Fruit fly (Drosophila melanogaster) whole organism, embryonic: ENCODE measurements around the gene Tango1.
A peak's percentile ranks its signal among the peaks of the same experiment; 100 is the strongest.

ENCODE experiments used
- CG1024 ChIP-seq: fragments of 200-800 bp; sonication (Bioruptor generic); IDR thresholded peaks from 2 replicates; pipeline ENCODE4 v1.3.6; 2022; ENCODE audit warnings: missing biosample characterization, missing genetic modification characterization
- CG10654 ChIP-seq: fragments of 200-800 bp; sonication (Bioruptor generic); optimal IDR thresholded peaks from 2 replicates; lab custom pipeline; 2016; ENCODE audit warnings: missing biosample characterization, missing genetic modification characterization
- CG12391 ChIP-seq: fragments of 200-800 bp; sonication (Bioruptor generic); optimal IDR thresholded peaks from 3 replicates; lab custom pipeline; 2018; ENCODE audit warnings: missing biosample characterization, mild to moderate bottlenecking, missing genetic modification characterization, moderate library complexity
- CG14710 ChIP-seq: fragments of 200-800 bp; sonication (Bioruptor generic); optimal IDR thresholded peaks from 3 replicates; lab custom pipeline; 2019; ENCODE audit warnings: missing biosample characterization, mild to moderate bottlenecking, missing genetic modification characterization, moderate library complexity
- CG1647 ChIP-seq: fragments of 200-800 bp; sonication (Bioruptor generic); optimal IDR thresholded peaks from 3 replicates; lab custom pipeline; 2016; ENCODE audit warnings: missing biosample characterization, missing genetic modification characterization
- CG16815 ChIP-seq: fragments of 200-800 bp; sonication (Bioruptor generic); optimal IDR thresholded peaks from 3 replicates; lab custom pipeline; 2017; ENCODE audit warnings: missing biosample characterization, mild to moderate bottlenecking, missing genetic modification characterization
- CG17328 ChIP-seq: fragments of 200-800 bp; sonication (Bioruptor generic); IDR thresholded peaks from 2 replicates; pipeline ENCODE4 v1.3.6; 2022; ENCODE audit warnings: missing biosample characterization, missing genetic modification characterization
- CG17385 ChIP-seq: fragments of 200-800 bp; sonication (Bioruptor generic); optimal IDR thresholded peaks from 3 replicates; lab custom pipeline; 2018; ENCODE audit warnings: missing biosample characterization, mild to moderate bottlenecking, missing genetic modification characterization
- CG17568 ChIP-seq: fragments of 200-800 bp; sonication (Bioruptor generic); optimal IDR thresholded peaks from 2 replicates; lab custom pipeline; 2018; ENCODE audit warnings: missing biosample characterization, mild to moderate bottlenecking, missing genetic modification characterization, moderate library complexity
- CG2875 ChIP-seq: fragments of 200-800 bp; sonication (Bioruptor generic); optimal IDR thresholded peaks from 2 replicates; lab custom pipeline; 2017; ENCODE audit warnings: missing biosample characterization, mild to moderate bottlenecking, missing genetic modification characterization, missing genetic modification reagents
- CG31224 ChIP-seq: fragments of 200-800 bp; sonication (Bioruptor generic); IDR thresholded peaks from 2 replicates; pipeline ENCODE4 v1.3.6; 2022; ENCODE audit warnings: missing biosample characterization, missing genetic modification characterization
- CG31365 ChIP-seq: fragments of 200-800 bp; sonication (Bioruptor generic); optimal IDR thresholded peaks from 2 replicates; lab custom pipeline; 2018; ENCODE audit warnings: missing biosample characterization, mild to moderate bottlenecking, missing genetic modification characterization
- CG3838 ChIP-seq: fragments of 200-800 bp; sonication (Bioruptor generic); optimal IDR thresholded peaks from 3 replicates; lab custom pipeline; 2016; ENCODE audit warnings: missing biosample characterization, missing genetic modification characterization
- CG42726 ChIP-seq: fragments of 200-800 bp; sonication (Bioruptor generic); IDR thresholded peaks from 2 replicates; pipeline ENCODE4 v1.3.6; 2022; ENCODE audit warnings: missing biosample characterization, missing genetic modification characterization; ENCODE audit not compliant: partially characterized antibody
- CG4328 ChIP-seq: fragments of 200-800 bp; sonication (Bioruptor generic); optimal IDR thresholded peaks from 3 replicates; lab custom pipeline; 2017; ENCODE audit warnings: missing biosample characterization, missing genetic modification reagents, missing genetic modification characterization
- CG6272 ChIP-seq: fragments of 200-800 bp; sonication (Bioruptor generic); IDR thresholded peaks from 2 replicates; pipeline ENCODE4 v1.3.6; 2022; ENCODE audit warnings: missing biosample characterization, missing genetic modification characterization
- CG6683 ChIP-seq: fragments of 200-800 bp; sonication (Bioruptor generic); optimal IDR thresholded peaks from 2 replicates; lab custom pipeline; 2017; ENCODE audit warnings: missing biosample characterization, mild to moderate bottlenecking, missing genetic modification characterization, missing genetic modification reagents
- CG7271 ChIP-seq: fragments of 200-800 bp; sonication (Bioruptor generic); optimal IDR thresholded peaks from 2 replicates; lab custom pipeline; 2018; ENCODE audit warnings: missing biosample characterization, mild to moderate bottlenecking, missing genetic modification characterization, moderate library complexity
- CG7786 ChIP-seq: fragments of 200-800 bp; sonication (Bioruptor generic); optimal IDR thresholded peaks from 2 replicates; lab custom pipeline; 2016; ENCODE audit warnings: missing biosample characterization, missing genetic modification characterization
- D ChIP-seq, 2 experiments: fragments of 200-800 bp in 1 of 2; fragments of >200 bp in 1 of 2; sonication (Bioruptor generic) in 1 of 2; optimal IDR thresholded peaks; 2 replicates in 1 of 2; 3 replicates in 1 of 2; lab custom pipeline; 2017; ENCODE audit warnings: mild to moderate bottlenecking in 1 of 2, missing biosample characterization in 1 of 2, missing genetic modification characterization in 1 of 2, missing genetic modification reagents in 1 of 2
- E2f2 ChIP-seq: fragments of 200-800 bp; sonication (Bioruptor generic); IDR thresholded peaks from 2 replicates; pipeline ENCODE4 v1.3.6; 2022; ENCODE audit warnings: missing biosample characterization, missing genetic modification characterization
- ERR ChIP-seq: fragments of 200-800 bp; sonication (Bioruptor generic); optimal IDR thresholded peaks from 2 replicates; lab custom pipeline; 2016; ENCODE audit warnings: missing biosample characterization, missing genetic modification characterization
- Ets97D ChIP-seq: fragments of 200-800 bp; sonication (Bioruptor generic); optimal IDR thresholded peaks from 3 replicates; lab custom pipeline; 2016; ENCODE audit warnings: missing biosample characterization, missing genetic modification characterization
- Hey ChIP-seq: fragments of 200-800 bp; sonication (Bioruptor generic); optimal IDR thresholded peaks from 3 replicates; lab custom pipeline; 2018; ENCODE audit warnings: missing biosample characterization, mild to moderate bottlenecking, missing genetic modification characterization
- Nf-YC ChIP-seq: fragments of 200-800 bp; optimal IDR thresholded peaks from 3 replicates; lab custom pipeline; 2019; ENCODE audit warnings: missing biosample characterization, mild to moderate bottlenecking, missing genetic modification characterization, moderate library complexity
- Ptx1 ChIP-seq: fragments of 200-800 bp; sonication (Bioruptor generic); IDR thresholded peaks from 2 replicates; pipeline ENCODE4 v1.3.6; 2022; ENCODE audit warnings: missing biosample characterization, missing genetic modification characterization
- Stat92E ChIP-seq, 3 experiments: fragments of >200 bp in 2 of 3; fragments of 200-800 bp in 1 of 3; sonication (Bioruptor generic) in 1 of 3; optimal IDR thresholded peaks; 2 replicates each; lab custom pipeline; 2017 to 2019; ENCODE audit warnings: missing biosample characterization in 3 of 3, missing genetic modification characterization in 3 of 3, mild to moderate bottlenecking in 1 of 3, moderate library complexity in 1 of 3
- TFAM ChIP-seq: fragments of 200-800 bp; sonication (Bioruptor generic); optimal IDR thresholded peaks from 2 replicates; lab custom pipeline; 2017; ENCODE audit warnings: missing biosample characterization, missing genetic modification characterization, inconsistent platforms
- Tbp ChIP-seq: fragments of >200 bp; optimal IDR thresholded peaks from 2 replicates; lab custom pipeline; 2018; ENCODE audit warnings: missing biosample characterization, missing genetic modification characterization
- ara ChIP-seq: fragments of 200-800 bp; sonication (Bioruptor generic); IDR thresholded peaks from 2 replicates; pipeline ENCODE4 v1.3.6; 2022; ENCODE audit warnings: missing biosample characterization, missing genetic modification characterization
- caup ChIP-seq: fragments of 200-800 bp; sonication (Bioruptor generic); optimal IDR thresholded peaks from 3 replicates; lab custom pipeline; 2017; ENCODE audit warnings: missing biosample characterization, mild to moderate bottlenecking, missing genetic modification characterization, moderate library complexity; ENCODE audit not compliant: severe bottlenecking
- ci ChIP-seq: fragments of 200-800 bp; sonication (Bioruptor generic); IDR thresholded peaks from 3 replicates; pipeline ENCODE4 v1.3.6; 2022; ENCODE audit warnings: missing biosample characterization, missing genetic modification characterization
- cwo ChIP-seq: fragments of 200-800 bp; sonication (Bioruptor generic); optimal IDR thresholded peaks from 3 replicates; lab custom pipeline; 2017; ENCODE audit warnings: missing biosample characterization, missing genetic modification characterization, mild to moderate bottlenecking, moderate library complexity, missing genetic modification reagents
- exex ChIP-seq: fragments of 200-800 bp; sonication (Bioruptor generic); optimal IDR thresholded peaks from 4 replicates; lab custom pipeline; 2018; ENCODE audit warnings: missing biosample characterization, mild to moderate bottlenecking, missing genetic modification characterization, moderate library complexity
- mam ChIP-seq: fragments of 200-800 bp; sonication (Bioruptor generic); optimal IDR thresholded peaks from 3 replicates; lab custom pipeline; 2016; ENCODE audit warnings: missing biosample characterization, missing genetic modification characterization
- mirr ChIP-seq: fragments of 200-800 bp; sonication (Bioruptor generic); optimal IDR thresholded peaks from 3 replicates; lab custom pipeline; 2018; ENCODE audit warnings: missing biosample characterization, mild to moderate bottlenecking, missing genetic modification characterization
- nerfin-1 ChIP-seq: fragments of 200-800 bp; sonication (Bioruptor generic); optimal IDR thresholded peaks from 3 replicates; lab custom pipeline; 2019; ENCODE audit warnings: missing biosample characterization, mild to moderate bottlenecking, missing genetic modification characterization, moderate library complexity
- nom ChIP-seq: fragments of 200-800 bp; sonication (Bioruptor generic); optimal IDR thresholded peaks from 2 replicates; lab custom pipeline; 2017; ENCODE audit warnings: missing biosample characterization, missing genetic modification characterization, mild to moderate bottlenecking, moderate library complexity, missing genetic modification reagents
- pzg ChIP-seq: fragments of 200-800 bp; sonication (Bioruptor generic); optimal IDR thresholded peaks from 3 replicates; lab custom pipeline; 2018; ENCODE audit warnings: missing biosample characterization, mild to moderate bottlenecking, missing genetic modification characterization, moderate library complexity
- run ChIP-seq: fragments of 200-800 bp; sonication (Bioruptor generic); optimal IDR thresholded peaks from 3 replicates; lab custom pipeline; 2018; ENCODE audit warnings: missing biosample characterization, mild to moderate bottlenecking, missing genetic modification characterization
- sens-2 ChIP-seq: fragments of 200-800 bp; sonication (Bioruptor generic); IDR thresholded peaks from 2 replicates; pipeline ENCODE4 v1.3.6; 2022; ENCODE audit warnings: missing biosample characterization, missing genetic modification characterization
- shn ChIP-seq: fragments of 200-800 bp; sonication (Bioruptor generic); optimal IDR thresholded peaks from 3 replicates; lab custom pipeline; 2016; ENCODE audit warnings: missing biosample characterization, missing genetic modification characterization
- sob ChIP-seq: fragments of 200-800 bp; sonication (Bioruptor generic); IDR thresholded peaks from 2 replicates; pipeline ENCODE4 v1.3.6; 2022; ENCODE audit warnings: missing biosample characterization, missing genetic modification characterization
- stwl ChIP-seq: fragments of 200-800 bp; sonication (Bioruptor generic); optimal IDR thresholded peaks from 3 replicates; lab custom pipeline; 2018; ENCODE audit warnings: missing biosample characterization, mild to moderate bottlenecking, missing genetic modification characterization, moderate library complexity
- tin ChIP-seq: fragments of 200-800 bp; sonication (Bioruptor generic); optimal IDR thresholded peaks from 3 replicates; lab custom pipeline; 2016; ENCODE audit warnings: missing biosample characterization, missing genetic modification characterization
- vvl ChIP-seq: fragments of 200-800 bp; sonication (Bioruptor generic); IDR thresholded peaks from 2 replicates; pipeline ENCODE4 v1.3.6; 2022; ENCODE audit warnings: missing biosample characterization, missing genetic modification characterization
- wdn ChIP-seq: fragments of 200-800 bp; sonication (Bioruptor generic); IDR thresholded peaks from 2 replicates; pipeline ENCODE4 v1.3.6; 2022; ENCODE audit warnings: missing biosample characterization, missing genetic modification characterization
- z ChIP-seq: fragments of 200-800 bp; sonication (Bioruptor generic); IDR thresholded peaks from 3 replicates; pipeline ENCODE4 v1.3.6; 2022; ENCODE audit warnings: missing biosample characterization, missing genetic modification characterization
- zen2 ChIP-seq: fragments of 200-800 bp; sonication (Bioruptor generic); IDR thresholded peaks from 3 replicates; pipeline ENCODE4 v1.3.6; 2022; ENCODE audit warnings: missing biosample characterization, missing genetic modification characterization; ENCODE audit not compliant: partially characterized antibody

Gene Tango1

DNA sequence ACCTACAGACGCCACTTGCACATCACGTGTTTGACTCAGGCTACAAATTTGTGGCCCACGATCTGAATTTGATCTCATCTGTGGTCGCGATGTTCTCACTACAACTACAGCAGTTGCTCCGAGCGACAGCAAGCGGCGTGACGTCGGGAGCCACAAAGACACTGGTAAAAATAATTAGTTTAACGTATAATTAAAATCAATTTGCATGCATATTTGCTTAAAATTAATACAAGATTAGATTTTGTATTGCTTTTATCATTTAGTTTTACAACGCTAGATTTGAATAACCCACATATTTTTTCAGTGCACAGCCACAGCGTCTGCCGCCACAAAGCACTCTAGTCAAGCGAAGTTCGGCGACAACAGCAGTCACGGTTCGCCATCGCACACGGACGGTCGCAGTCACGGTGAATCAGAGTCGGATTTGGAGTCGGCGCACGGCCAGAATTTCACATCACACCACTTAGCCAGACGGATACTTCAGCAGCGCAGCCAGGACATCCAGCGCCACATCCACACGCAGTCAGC lies 36.6 kb upstream of the Tango1 start (continued):
- peak; percentile 100 for TF ChIP-seq CG7786
- peak; percentile 78 for TF ChIP-seq pzg (GFP tag; lab: Kevin White, UChicago)
- TF ChIP-seq CG6683: peak; percentile 100
- peak; percentile 100 for TF ChIP-seq CG1647
- TF ChIP-seq CG6272 (GFP tag; lab: Robert Waterston, UW): peak; percentile 100
- peak in 1 of 3 experiments; percentile 100 for TF ChIP-seq Stat92E (GFP tag; optimal IDR thresholded peaks at IDR 0.05; lab: Kevin White, UChicago)
- peak; percentile 100 for TF ChIP-seq vvl
- peak; percentile 100 for TF ChIP-seq wdn (GFP tag; lab: Robert Waterston, UW)
- peak; percentile 99 for TF ChIP-seq CG14710
- TF ChIP-seq Nf-YC (tag; lab: Kevin White, UChicago): peak; percentile 97
- TF ChIP-seq mam (GFP tag; lab: Kevin White, UChicago): peak; percentile 100
- TF ChIP-seq sens-2: peak; percentile 100
- TF ChIP-seq mirr (GFP tag; lab: Kevin White, UChicago): peak; percentile 100
- TF ChIP-seq ara: peak; percentile 100
- peak; percentile 99 for TF ChIP-seq E2f2 (GFP tag; lab: Robert Waterston, UW)
- peak; percentile 62 for TF ChIP-seq CG42726 (GFP tag; lab: Robert Waterston, UW)
- TF ChIP-seq cwo: peak; percentile 100
- TF ChIP-seq caup (GFP tag; lab: Kevin White, UChicago): peak; percentile 100
- TF ChIP-seq CG1024 (GFP tag; lab: Robert Waterston, UW): peak; percentile 99
- peak; percentile 100 for TF ChIP-seq ci (GFP tag; lab: Robert Waterston, UW)
- TF ChIP-seq shn (GFP tag; lab: Kevin White, UChicago): peak; percentile 100
- no peak for TF ChIP-seq zen2
- TF ChIP-seq CG2875 (GFP tag; lab: Kevin White, UChicago): peak; percentile 100
- peak; percentile 98 for TF ChIP-seq TFAM
- TF ChIP-seq CG31365: peak; percentile 97
- peak; percentile 100 for TF ChIP-seq sob
- TF ChIP-seq CG31224 (GFP tag; lab: Robert Waterston, UW): peak; percentile 99
- peak; percentile 98 for TF ChIP-seq Ets97D
- peak; percentile 100 for TF ChIP-seq run (tag; lab: Kevin White, UChicago)
- TF ChIP-seq CG16815 (GFP tag; lab: Kevin White, UChicago): peak; percentile 100
- peak; percentile 96 for TF ChIP-seq stwl (tag; lab: Kevin White, UChicago)
- peak; percentile 100 for TF ChIP-seq nom (GFP tag; lab: Kevin White, UChicago)
- peak; percentile 100 for TF ChIP-seq CG3838 (GFP tag; lab: Kevin White, UChicago)
- peak; percentile 100 for TF ChIP-seq ERR (GFP tag; lab: Kevin White, UChicago)
- TF ChIP-seq Hey (tag; lab: Kevin White, UChicago): peak; percentile 100
- peak; percentile 100 for TF ChIP-seq CG17328 (GFP tag; lab: Robert Waterston, UW)
- TF ChIP-seq CG17385 (GFP tag; lab: Kevin White, UChicago): peak; percentile 100
- peak; percentile 100 for TF ChIP-seq Ptx1 (GFP tag; lab: Robert Waterston, UW)
- TF ChIP-seq nerfin-1 (tag; lab: Kevin White, UChicago): peak; percentile 100
- TF ChIP-seq CG17568: peak; percentile 100
- peak; percentile 100 for TF ChIP-seq tin (GFP tag; lab: Kevin White, UChicago)
- peak; percentile 99 for TF ChIP-seq CG7271 (tag; lab: Kevin White, UChicago)
- TF ChIP-seq CG10654 (GFP tag; lab: Kevin White, UChicago): peak; percentile 100
- TF ChIP-seq z (GFP tag; lab: Robert Waterston, UW): peak; percentile 92
- TF ChIP-seq CG12391 (tag; lab: Kevin White, UChicago): peak; percentile 100
- peak; percentile 100 for TF ChIP-seq exex
- TF ChIP-seq D (optimal IDR thresholded peaks at IDR 0.05; lab: Kevin White, UChicago): no peak
- peak; percentile 100 for TF ChIP-seq D (GFP tag; optimal IDR thresholded peaks at IDR 0.05; lab: Kevin White, UChicago)
- TF ChIP-seq Tbp (GFP tag; lab: Kevin White, UChicago): no peak
- TF ChIP-seq CG4328 (GFP tag; lab: Kevin White, UChicago): peak; percentile 100
